Fruit fly (Drosophila melanogaster): ENCODE results near the gene Ndae1.

Gene Ndae1

dm6 chr2L:7189674-7190073, 59.5 kb downstream of the Ndae1 start, which contains the start of gene CG4496 (continued):
- TF ChIP-seq Hr39 (GFP tag; optimal IDR thresholded peaks at IDR 0.05) (no peak), CG11762 (GFP tag; optimal IDR thresholded peaks at IDR 0.05; ENCODE audit: insufficient read depth) (no peak), dac (GFP tag; optimal IDR thresholded peaks at IDR 0.05) (no peak), Ets21C (GFP tag; optimal IDR thresholded peaks at IDR 0.05) (no peak), CG3919 (GFP tag; optimal IDR thresholded peaks at IDR 0.05) (peak; percentile 57), fd85E (GFP tag; optimal IDR thresholded peaks at IDR 0.05) (no peak), fkh (GFP tag; optimal IDR thresholded peaks at IDR 0.05) (no peak), dsx (GFP tag; optimal IDR thresholded peaks at IDR 0.05; ENCODE audit: poor library complexity, severe bottlenecking) (peak; percentile 61), CG6854 (GFP tag; optimal IDR thresholded peaks at IDR 0.05) (peak; percentile 19), Smox (GFP tag; optimal IDR thresholded peaks at IDR 0.05) (no peak), spab (GFP tag; optimal IDR thresholded peaks at IDR 0.05) (peak; percentile 29), Lpt (GFP tag; optimal IDR thresholded peaks at IDR 0.05) (peak; percentile 74), salr (GFP tag; optimal IDR thresholded peaks at IDR 0.05) (peak; percentile 5 to 49), Sox14 (GFP tag; optimal IDR thresholded peaks at IDR 0.05) (peak; percentile 18), Sox15 (GFP tag; optimal IDR thresholded peaks at IDR 0.05) (no peak), CG6808 (GFP tag; optimal IDR thresholded peaks at IDR 0.05) (peak; percentile 7), CG11294 (GFP tag; IDR thresholded peaks at IDR 0.05) (0 out of 2 replicates have a peak, but pooled peaks have one; percentile 12), CG34406 (GFP tag; optimal IDR thresholded peaks at IDR 0.05) (no peak), acj6 (GFP tag; optimal IDR thresholded peaks at IDR 0.05) (peak; percentile 3), CG7368 (GFP tag; optimal IDR thresholded peaks at IDR 0.05) (no peak), CG8319 (GFP tag; optimal IDR thresholded peaks at IDR 0.05) (no peak), CG1621 (tag; optimal IDR thresholded peaks at IDR 0.05) (peak; percentile 89), Hr4 (GFP tag; optimal IDR thresholded peaks at IDR 0.05) (no peak), CG10631 (GFP tag; optimal IDR thresholded peaks at IDR 0.05) (peak; percentile 26), Eip93F (GFP tag; optimal IDR thresholded peaks at IDR 0.05) (no peak), eg (GFP tag; IDR thresholded peaks at IDR 0.05) (peak; percentile 37; the same call in 1 of the 3 replicates), CG31627 (GFP tag; optimal IDR thresholded peaks at IDR 0.05) (no peak), Gug (GFP tag; IDR thresholded peaks at IDR 0.05) (no peak), CG6792 (GFP tag; optimal IDR thresholded peaks at IDR 0.05) (peak; percentile 3), svp (GFP tag) (no peak), vri (GFP tag; optimal IDR thresholded peaks at IDR 0.05) (no peak), cyc (GFP tag; optimal IDR thresholded peaks at IDR 0.05) (no peak), Eip75B (GFP tag; optimal IDR thresholded peaks at IDR 0.05) (peak; percentile 42), Met (GFP tag; optimal IDR thresholded peaks at IDR 0.05) (no peak), CG10669 (GFP tag; optimal IDR thresholded peaks at IDR 0.05) (no peak), CG6163 (GFP tag; IDR thresholded peaks at IDR 0.05) (peak; percentile 65; the same call in 2 of the 3 replicates), pdm3 (GFP tag; optimal IDR thresholded peaks at IDR 0.05) (peak; percentile 32)

- TF ChIP-seq CG11762 (GFP tag; optimal IDR thresholded peaks at IDR 0.05; ENCODE audit: insufficient read depth) (peak; percentile 99), dsx (GFP tag; optimal IDR thresholded peaks at IDR 0.05; ENCODE audit: poor library complexity, severe bottlenecking) (peak; percentile 98), topi (GFP tag; optimal IDR thresholded peaks at IDR 0.05) (peak; percentile 100), CG8319 (GFP tag; optimal IDR thresholded peaks at IDR 0.05) (peak; percentile 99), Hr38 (GFP tag; optimal IDR thresholded peaks at IDR 0.05) (peak; percentile 86), CG9139 (GFP tag; optimal IDR thresholded peaks at IDR 0.05) (peak; percentile 98), Lpt (GFP tag; optimal IDR thresholded peaks at IDR 0.05) (peak; percentile 100), CG10669 (GFP tag; optimal IDR thresholded peaks at IDR 0.05) (peak; percentile 100), vri (GFP tag; optimal IDR thresholded peaks at IDR 0.05) (peak; percentile 98), Smox (GFP tag; optimal IDR thresholded peaks at IDR 0.05) (peak; percentile 99), cyc (GFP tag; optimal IDR thresholded peaks at IDR 0.05) (peak; percentile 99), CG3032 (tag; optimal IDR thresholded peaks at IDR 0.05) (peak; percentile 100), CG3919 (GFP tag; optimal IDR thresholded peaks at IDR 0.05) (peak; percentile 100), Eip75B (GFP tag; optimal IDR thresholded peaks at IDR 0.05) (peak; percentile 99), Ets96B (tag; optimal IDR thresholded peaks at IDR 0.05) (peak; percentile 99), pdm3 (GFP tag; optimal IDR thresholded peaks at IDR 0.05) (peak; percentile 100), acj6 (GFP tag; optimal IDR thresholded peaks at IDR 0.05) (peak; percentile 100), Gug (GFP tag; IDR thresholded peaks at IDR 0.05) (peak; percentile 100), CG8632 (GFP tag; optimal IDR thresholded peaks at IDR 0.05) (peak; percentile 100), CG6854 (GFP tag; optimal IDR thresholded peaks at IDR 0.05) (peak; percentile 99), CG6808 (GFP tag; optimal IDR thresholded peaks at IDR 0.05) (peak; percentile 99), Met (GFP tag; optimal IDR thresholded peaks at IDR 0.05) (peak; percentile 100), Ets21C (GFP tag; optimal IDR thresholded peaks at IDR 0.05) (peak; percentile 99), fkh (GFP tag; optimal IDR thresholded peaks at IDR 0.05) (peak; percentile 84), CG6163 (GFP tag; IDR thresholded peaks at IDR 0.05) (peak; percentile 100), ss (GFP tag; optimal IDR thresholded peaks at IDR 0.05) (peak; percentile 99), Sox14 (GFP tag; optimal IDR thresholded peaks at IDR 0.05) (peak; percentile 100), CG6792 (GFP tag; optimal IDR thresholded peaks at IDR 0.05) (peak; percentile 100), CG32006 (GFP tag; optimal IDR thresholded peaks at IDR 0.05) (peak; percentile 100), Sox102F (GFP tag; optimal IDR thresholded peaks at IDR 0.05) (peak; percentile 100), Eip93F (GFP tag; optimal IDR thresholded peaks at IDR 0.05) (peak; percentile 99)
Measured at dm6 chr2L:7188530-7188996, 60.6 kb downstream of the Ndae1 start.

All from whole organism, prepupa.